Worm (Caenorhabditis elegans) whole organism, L2 larva: ENCODE results near the gene Y113G7B.15.

Experiments used
- R02D3.7 ChIP-seq: fragments of 150-350 bp; optimal IDR thresholded peaks from 2 replicates; lab custom pipeline; 2014; ENCODE audit warnings: missing biosample characterization, missing genetic modification characterization
- crh-2 ChIP-seq: sonication (generic microtip); optimal IDR thresholded peaks from 2 replicates; lab custom pipeline; 2017; ENCODE audit warnings: missing biosample characterization, missing genetic modification characterization
- elt-3 ChIP-seq: sonication (generic microtip); optimal IDR thresholded peaks from 2 replicates; lab custom pipeline; 2017; ENCODE audit warnings: missing biosample characterization, missing genetic modification characterization
- lin-11 ChIP-seq: fragments of 150-350 bp; sonication (generic microtip); optimal IDR thresholded peaks from 2 replicates; lab custom pipeline; 2014; ENCODE audit warnings: missing biosample characterization, missing genetic modification characterization, inconsistent platforms, mixed read lengths
- lin-13 ChIP-seq: fragments of 150-350 bp; optimal IDR thresholded peaks from 2 replicates; lab custom pipeline; 2014; ENCODE audit warnings: missing biosample characterization, missing genetic modification reagents, missing genetic modification characterization
- mab-5 ChIP-seq: fragments of 150-350 bp; optimal IDR thresholded peaks from 2 replicates; lab custom pipeline; 2014; ENCODE audit warnings: missing biosample characterization, missing genetic modification characterization
- nhr-11 ChIP-seq: fragments of 150-350 bp; optimal IDR thresholded peaks from 2 replicates; lab custom pipeline; 2014; ENCODE audit warnings: missing biosample characterization, missing genetic modification characterization
- nhr-129 ChIP-seq: fragments of 150-350 bp; optimal IDR thresholded peaks from 2 replicates; lab custom pipeline; 2014; ENCODE audit warnings: missing biosample characterization, missing genetic modification characterization
- nhr-23 ChIP-seq: fragments of 150-350 bp; optimal IDR thresholded peaks from 2 replicates; lab custom pipeline; 2014; ENCODE audit warnings: missing biosample characterization, missing genetic modification reagents, missing genetic modification characterization
- nhr-6 ChIP-seq: fragments of 150-350 bp; optimal IDR thresholded peaks from 2 replicates; lab custom pipeline; 2014; ENCODE audit warnings: missing biosample characterization, missing genetic modification characterization
- unc-39 ChIP-seq: fragments of 150-350 bp; optimal IDR thresholded peaks from 2 replicates; lab custom pipeline; 2014; ENCODE audit warnings: missing biosample characterization, missing genetic modification characterization
- ztf-4 ChIP-seq: fragments of 150-350 bp; optimal IDR thresholded peaks from 2 replicates; lab custom pipeline; 2014; ENCODE audit warnings: missing biosample characterization, missing genetic modification characterization

Gene Y113G7B.15

DNA sequence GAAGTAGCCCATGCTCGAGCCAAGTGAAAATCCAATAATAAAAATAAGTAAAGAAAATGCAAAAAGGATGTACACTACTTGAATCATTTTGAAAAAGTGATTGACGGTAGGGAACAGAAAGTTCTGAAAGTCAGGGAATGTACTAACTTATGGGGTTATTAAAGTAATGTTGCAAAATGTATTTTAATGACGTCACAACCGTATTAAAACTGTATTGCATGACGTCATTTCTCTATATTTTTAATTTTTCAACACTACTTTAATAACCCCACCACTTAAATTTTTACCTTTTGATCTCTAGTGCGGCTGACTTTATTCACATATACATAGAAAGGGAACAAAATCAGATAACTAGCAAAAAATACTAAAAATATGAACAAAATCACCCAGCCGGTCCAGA is 51.3 kb downstream of the Y113G7B.15 start:
- TF ChIP-seq crh-2 (tag; lab: Kevin White, UChicago): no peak
- TF ChIP-seq nhr-11 (tag; lab: Kevin White, UChicago): no peak
- no peak for TF ChIP-seq unc-39 (tag; lab: Kevin White, UChicago)
- no peak for TF ChIP-seq lin-11 (tag; lab: Kevin White, UChicago)
- TF ChIP-seq R02D3.7: no peak
- no peak for TF ChIP-seq nhr-129 (tag; lab: Kevin White, UChicago)
- no peak for TF ChIP-seq nhr-23
- TF ChIP-seq mab-5 (tag; lab: Kevin White, UChicago): no peak
- TF ChIP-seq nhr-6: no peak
- TF ChIP-seq lin-13 (GFP tag; lab: Kevin White, UChicago): no peak
- no peak for TF ChIP-seq elt-3
- TF ChIP-seq ztf-4: no peak
